Fruit fly (Drosophila melanogaster) whole organism, embryonic: ENCODE results near the gene CG31249.

ENCODE experiments used
- ATbp ChIP-seq: fragments of 200-800 bp; sonication (Bioruptor generic); optimal IDR thresholded peaks from 2 replicates; lab custom pipeline; 2017; ENCODE audit warnings: missing biosample characterization, mild to moderate bottlenecking, missing genetic modification characterization, missing genetic modification reagents
- CG13287 ChIP-seq: fragments of 200-800 bp; sonication (Bioruptor generic); IDR thresholded peaks from 2 replicates; pipeline ENCODE4 v1.3.6; 2022; ENCODE audit warnings: missing biosample characterization, missing genetic modification characterization; ENCODE audit not compliant: partially characterized antibody
- CG2678 ChIP-seq: fragments of 200-800 bp; sonication (Bioruptor generic); optimal IDR thresholded peaks from 3 replicates; lab custom pipeline; 2019; ENCODE audit warnings: missing biosample characterization, mild to moderate bottlenecking, missing genetic modification characterization, moderate library complexity
- CG7556 ChIP-seq: fragments of 200-800 bp; sonication (Bioruptor generic); optimal IDR thresholded peaks from 2 replicates; lab custom pipeline; 2017; ENCODE audit warnings: missing biosample characterization, mild to moderate bottlenecking, missing genetic modification characterization
- NfI ChIP-seq: fragments of 200-800 bp; sonication (Bioruptor generic); optimal IDR thresholded peaks from 3 replicates; lab custom pipeline; 2018; ENCODE audit warnings: missing biosample characterization, mild to moderate bottlenecking, missing genetic modification characterization, moderate library complexity
- bigmax ChIP-seq: fragments of 200-800 bp; sonication (Bioruptor generic); optimal IDR thresholded peaks from 2 replicates; lab custom pipeline; 2018; ENCODE audit warnings: missing biosample characterization, mild to moderate bottlenecking, missing genetic modification characterization
- disco-r ChIP-seq: fragments of 200-800 bp; sonication (Bioruptor generic); optimal IDR thresholded peaks from 2 replicates; lab custom pipeline; 2016; ENCODE audit warnings: missing biosample characterization, missing genetic modification characterization
- exex ChIP-seq: fragments of 200-800 bp; sonication (Bioruptor generic); optimal IDR thresholded peaks from 4 replicates; lab custom pipeline; 2018; ENCODE audit warnings: missing biosample characterization, mild to moderate bottlenecking, missing genetic modification characterization, moderate library complexity
- hb ChIP-seq: fragments of 200-800 bp; sonication (Bioruptor generic); IDR thresholded peaks from 3 replicates; pipeline ENCODE4 v1.3.6; 2022; ENCODE audit warnings: missing biosample characterization, missing genetic modification characterization; ENCODE audit not compliant: partially characterized antibody

dm6 chr3R:17666797-17667156, 20.1 kb downstream of the CG31249 start:
- TF ChIP-seq NfI (GFP tag; lab: Kevin White, UChicago) (no peak), bigmax (no peak), exex (tag; lab: Kevin White, UChicago) (no peak), hb (GFP tag; lab: Robert Waterston, UW) (no peak), disco-r (GFP tag; lab: Kevin White, UChicago) (no peak), CG13287 (no peak), ATbp (GFP tag; lab: Kevin White, UChicago) (no peak), CG2678 (tag; lab: Kevin White, UChicago) (no peak), CG7556 (GFP tag; lab: Kevin White, UChicago) (no peak)
